Worm (Caenorhabditis elegans) whole organism, L1 larva: ENCODE measurements around the gene F15E6.6.

Experiments used
- lin-13 ChIP-seq: fragments of 150-350 bp; optimal IDR thresholded peaks from 2 replicates; lab custom pipeline; 2014; ENCODE audit warnings: missing biosample characterization, missing genetic modification reagents, missing genetic modification characterization
- lin-39 ChIP-seq: fragments of 150-350 bp; optimal IDR thresholded peaks from 2 replicates; lab custom pipeline; 2014; ENCODE audit warnings: missing biosample characterization, missing genetic modification reagents, missing genetic modification characterization
- mdl-1 ChIP-seq, 2 experiments: fragments of 150-350 bp; optimal IDR thresholded peaks; 2 replicates each; lab custom pipeline; 2014 to 2017; ENCODE audit warnings: missing biosample characterization in 2 of 2, missing genetic modification characterization in 2 of 2, inconsistent platforms in 1 of 2
- unc-62 ChIP-seq: fragments of 150-350 bp; optimal IDR thresholded peaks from 2 replicates; lab custom pipeline; 2014; ENCODE audit warnings: missing biosample characterization, missing genetic modification reagents, missing genetic modification characterization

ce11 chrIV:4290472-4290871 is 6.6 kb upstream of the F15E6.6 start, which contains the start of gene dct-7:
- TF ChIP-seq mdl-1 (tag; optimal IDR thresholded peaks at IDR 0.05; lab: Kevin White, UChicago) (no peak), unc-62 (GFP tag; lab: Kevin White, UChicago) (no peak), lin-13 (GFP tag; lab: Kevin White, UChicago) (no peak), lin-39 (tag; lab: Kevin White, UChicago) (no peak)
